Fruit fly (Drosophila melanogaster) whole organism, pupa: ENCODE measurements around the gene Syx18.

Experiments used
- CG10348 ChIP-seq: fragments of 200-800 bp; sonication (Bioruptor generic); IDR thresholded peaks from 2 replicates; pipeline ENCODE4 v1.3.6; 2022; ENCODE audit warnings: missing biosample characterization, missing genetic modification characterization
- CG12605 ChIP-seq: fragments of 200-800 bp; sonication (Bioruptor generic); IDR thresholded peaks from 2 replicates; pipeline ENCODE4 v1.3.6; 2022; ENCODE audit warnings: missing biosample characterization, missing genetic modification characterization
- CG13204 ChIP-seq: fragments of 200-800 bp; sonication (Bioruptor generic); optimal IDR thresholded peaks from 2 replicates; lab custom pipeline; 2018; ENCODE audit warnings: missing biosample characterization, mild to moderate bottlenecking, missing genetic modification characterization, moderate library complexity
- CG14655 ChIP-seq: fragments of 200-800 bp; sonication (Bioruptor generic); optimal IDR thresholded peaks from 3 replicates; lab custom pipeline; 2017; ENCODE audit warnings: mild to moderate bottlenecking, missing biosample characterization, missing genetic modification reagents, missing genetic modification characterization
- CG15710 ChIP-seq: fragments of 200-800 bp; sonication (Bioruptor generic); optimal IDR thresholded peaks from 2 replicates; lab custom pipeline; 2018; ENCODE audit warnings: missing biosample characterization, mild to moderate bottlenecking, missing genetic modification characterization, moderate library complexity
- CG17806 ChIP-seq: fragments of 200-800 bp; sonication (Bioruptor generic); optimal IDR thresholded peaks from 2 replicates; lab custom pipeline; 2018; ENCODE audit warnings: missing biosample characterization, mild to moderate bottlenecking, missing genetic modification characterization, moderate library complexity
- CG32121 ChIP-seq: fragments of 200-800 bp; sonication (Bioruptor generic); IDR thresholded peaks from 2 replicates; pipeline ENCODE4 v1.3.6; 2022; ENCODE audit warnings: missing biosample characterization, missing genetic modification characterization
- CG34367 ChIP-seq: fragments of 200-800 bp; sonication (Bioruptor generic); optimal IDR thresholded peaks from 2 replicates; lab custom pipeline; 2018; ENCODE audit warnings: missing biosample characterization, mild to moderate bottlenecking, missing genetic modification characterization
- CG4496 ChIP-seq: fragments of 200-800 bp; sonication (Bioruptor generic); IDR thresholded peaks from 3 replicates; pipeline ENCODE4 v1.3.6; 2022; ENCODE audit warnings: missing biosample characterization, missing genetic modification characterization
- CG8159 ChIP-seq: fragments of 200-800 bp; sonication (Bioruptor generic); optimal IDR thresholded peaks from 3 replicates; lab custom pipeline; 2018; ENCODE audit warnings: missing biosample characterization, mild to moderate bottlenecking, missing genetic modification characterization, moderate library complexity
- CG8301 ChIP-seq: fragments of 200-800 bp; sonication (Bioruptor generic); optimal IDR thresholded peaks from 2 replicates; lab custom pipeline; 2018; ENCODE audit warnings: missing biosample characterization, mild to moderate bottlenecking, missing genetic modification characterization
- CG9948 ChIP-seq: fragments of 200-800 bp; sonication (Bioruptor generic); optimal IDR thresholded peaks from 2 replicates; lab custom pipeline; 2018; ENCODE audit warnings: missing biosample characterization, mild to moderate bottlenecking, missing genetic modification characterization, moderate library complexity
- D1 ChIP-seq: fragments of 200-800 bp; sonication (Bioruptor generic); optimal IDR thresholded peaks from 2 replicates; lab custom pipeline; 2018; ENCODE audit warnings: missing biosample characterization, mild to moderate bottlenecking, missing genetic modification characterization, moderate library complexity
- EcR ChIP-seq: fragments of 200-800 bp; sonication (Bioruptor generic); optimal IDR thresholded peaks from 3 replicates; lab custom pipeline; 2019; ENCODE audit warnings: missing biosample characterization, missing genetic modification characterization, mild to moderate bottlenecking, moderate library complexity, missing genetic modification reagents
- Ets98B ChIP-seq: fragments of 200-800 bp; sonication (Bioruptor generic); IDR thresholded peaks from 2 replicates; pipeline ENCODE4 v1.3.6; 2022; ENCODE audit warnings: missing biosample characterization, missing genetic modification characterization
- Pif1A ChIP-seq: fragments of 200-800 bp; sonication (Bioruptor generic); optimal IDR thresholded peaks from 3 replicates; lab custom pipeline; 2016; ENCODE audit warnings: missing biosample characterization, missing genetic modification characterization
- Pif1B ChIP-seq: fragments of 200-800 bp; sonication (Bioruptor generic); optimal IDR thresholded peaks from 3 replicates; lab custom pipeline; 2016; ENCODE audit warnings: missing biosample characterization, missing genetic modification characterization
- Snoo ChIP-seq: fragments of 200-800 bp; sonication (Bioruptor generic); optimal IDR thresholded peaks from 3 replicates; lab custom pipeline; 2017; ENCODE audit warnings: missing biosample characterization, mild to moderate bottlenecking, missing genetic modification characterization, inconsistent platforms
- fd96Ca ChIP-seq: fragments of 200-800 bp; sonication (Bioruptor generic); IDR thresholded peaks from 3 replicates; pipeline ENCODE4 v1.3.6; 2022; ENCODE audit warnings: missing biosample characterization, missing genetic modification characterization
- gl ChIP-seq: fragments of 200-800 bp; sonication (Bioruptor generic); optimal IDR thresholded peaks from 2 replicates; lab custom pipeline; 2018; ENCODE audit warnings: missing biosample characterization, mild to moderate bottlenecking, missing genetic modification characterization
- rn ChIP-seq: fragments of 200-800 bp; sonication (Bioruptor generic); IDR thresholded peaks from 2 replicates; pipeline ENCODE4 v1.3.6; 2022; ENCODE audit warnings: missing biosample characterization, missing genetic modification characterization

The Syx18 gene

dm6 chr3R:24595330-24596114 is 29.8 kb downstream of the Syx18 start:
- TF ChIP-seq rn (GFP tag; lab: Robert Waterston, UW) (no peak), CG17806 (no peak)
- TF ChIP-seq, all 21 proteins: peak for 0

DNA sequence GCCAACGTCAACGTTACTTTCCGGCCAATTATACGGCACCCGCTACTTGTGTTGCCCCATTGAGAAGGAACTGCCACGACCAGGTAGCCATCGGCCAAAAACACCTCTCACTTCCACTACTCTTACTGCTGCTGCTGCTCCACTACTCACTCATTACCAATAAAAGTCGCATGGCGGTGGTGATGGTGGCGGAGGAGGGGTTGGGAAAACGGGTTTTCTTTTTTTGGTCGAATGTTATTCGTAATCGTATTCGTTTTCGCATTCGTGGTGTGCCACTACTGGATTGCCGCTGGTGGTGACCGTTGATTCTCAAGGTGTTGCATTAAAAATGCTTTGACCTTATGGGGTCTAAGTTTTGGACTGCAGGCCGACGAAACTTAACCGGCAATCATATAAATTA is 31.6 kb downstream of the Syx18 start:
- TF ChIP-seq CG8301 (tag; lab: Kevin White, UChicago) = no peak
- TF ChIP-seq CG14655 (GFP tag; lab: Kevin White, UChicago) = no peak
- peak; percentile 17; the same call in 1 of the 2 replicates for TF ChIP-seq Ets98B
- no peak for TF ChIP-seq Pif1A (GFP tag; lab: Kevin White, UChicago)
- no peak for TF ChIP-seq Snoo (tag; lab: Kevin White, UChicago)
- TF ChIP-seq gl (tag; lab: Kevin White, UChicago) = no peak
- peak; percentile 67 for TF ChIP-seq EcR (GFP tag; lab: Kevin White, UChicago)
- peak; percentile 46 for TF ChIP-seq CG13204 (GFP tag; lab: Kevin White, UChicago)

- TF ChIP-seq CG13204 (GFP tag; lab: Kevin White, UChicago) = no peak
- TF ChIP-seq EcR (GFP tag; lab: Kevin White, UChicago) = peak; percentile 4
- TF ChIP-seq, all 21 proteins: peak for 1
Observed at dm6 chr3R:24590276-24590675, 35.1 kb downstream of the Syx18 start.

dm6 chr3R:24588829-24589638 is 36.3 kb downstream of the Syx18 start:
- TF ChIP-seq CG4496 (GFP tag; lab: Robert Waterston, UW) (no peak), CG17806 (no peak), Snoo (tag; lab: Kevin White, UChicago) (peak; percentile 14), rn (GFP tag; lab: Robert Waterston, UW) (no peak), CG13204 (GFP tag; lab: Kevin White, UChicago) (peak; percentile 13), CG8301 (tag; lab: Kevin White, UChicago) (no peak), CG12605 (GFP tag; lab: Robert Waterston, UW) (no peak), CG9948 (no peak), CG8159 (tag; lab: Kevin White, UChicago) (no peak), EcR (GFP tag; lab: Kevin White, UChicago) (peak; percentile 23), Pif1A (GFP tag; lab: Kevin White, UChicago) (no peak)

- TF ChIP-seq fd96Ca (no peak), CG4496 (GFP tag; lab: Robert Waterston, UW) (no peak), CG32121 (no peak), rn (GFP tag; lab: Robert Waterston, UW) (no peak), CG15710 (tag; lab: Kevin White, UChicago) (peak; percentile 3), D1 (tag; lab: Kevin White, UChicago) (no peak), CG9948 (no peak), CG8301 (tag; lab: Kevin White, UChicago) (no peak), EcR (GFP tag; lab: Kevin White, UChicago) (peak; percentile 64), Ets98B (no peak), CG13204 (GFP tag; lab: Kevin White, UChicago) (peak; percentile 63), CG10348 (GFP tag; lab: Robert Waterston, UW) (no peak), gl (tag; lab: Kevin White, UChicago) (no peak), CG12605 (GFP tag; lab: Robert Waterston, UW) (no peak), Snoo (tag; lab: Kevin White, UChicago) (peak; percentile 39), CG14655 (GFP tag; lab: Kevin White, UChicago) (no peak), Pif1B (GFP tag; lab: Kevin White, UChicago) (no peak), CG8159 (tag; lab: Kevin White, UChicago) (no peak), Pif1A (GFP tag; lab: Kevin White, UChicago) (peak; percentile 10), CG17806 (no peak), CG34367 (tag; lab: Kevin White, UChicago) (peak; percentile 8)
- TF ChIP-seq, all 21 proteins: peak for 6
Observed at dm6 chr3R:24586453-24586886, 38.9 kb downstream of the Syx18 start.

- peak; percentile 12 for TF ChIP-seq Pif1A (GFP tag; lab: Kevin White, UChicago)
- TF ChIP-seq Pif1B (GFP tag; lab: Kevin White, UChicago) = peak; percentile 6
- TF ChIP-seq CG17806 = no peak
Observed at dm6 chr3R:24585042-24585698, 40.2 kb downstream of the Syx18 start, which contains the start of the genes CG13625 and mld. Gene CG13625, minus strand, starts transcription at chr3R:24585160. Gene mld, plus strand, starts transcription at chr3R:24585653.
